Fruit fly (Drosophila melanogaster) S2 (cell line): ENCODE data around the gene poe.

Experiments
- CG8478 ChIP-seq: fragments of >200 bp; optimal IDR thresholded peaks from 2 replicates; lab custom pipeline; 2018
- CTCF ChIP-seq, 2 experiments: fragments of >200 bp; optimal IDR thresholded peaks; 2 replicates each; lab custom pipeline; 2018

poe gene

dm6 chr2L:8071112-8071976 lies at the start of gene poe:
TSS of gene poe (minus strand) at chr2L:8071624.
- TF ChIP-seq CTCF (optimal IDR thresholded peaks at IDR 0.05; lab: Kevin White, UChicago) (no peak), CG8478 (lab: Kevin White, UChicago) (no peak)

DNA sequence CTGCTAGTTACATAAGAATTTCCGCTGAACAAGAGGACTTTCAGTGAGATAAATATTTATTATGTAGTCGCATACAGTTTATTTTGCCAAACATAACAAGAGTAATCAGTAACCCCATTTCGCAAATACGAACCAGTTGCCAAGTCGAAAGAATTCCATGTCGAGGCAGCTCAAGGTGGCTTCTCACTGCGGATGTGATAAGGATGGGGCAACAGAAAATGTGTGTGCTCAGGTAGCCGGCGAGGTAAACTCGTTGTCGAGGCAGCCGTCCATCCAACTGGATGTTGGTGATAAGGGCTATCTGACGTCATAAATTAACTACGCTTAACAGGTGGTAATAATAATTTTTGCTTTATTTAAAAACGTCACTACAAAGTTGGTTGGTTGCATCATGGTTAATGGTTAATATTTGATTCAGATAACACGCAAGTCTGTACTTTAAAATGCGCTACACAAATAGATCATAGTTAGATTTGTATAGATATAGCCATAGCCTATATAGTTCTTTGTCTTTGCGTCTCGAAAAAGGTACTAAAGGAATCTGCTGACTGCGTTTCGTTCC lies 45.3 kb upstream of the poe start:
- TF ChIP-seq CG8478 (lab: Kevin White, UChicago) (no peak), CTCF (optimal IDR thresholded peaks at IDR 0.05; lab: Kevin White, UChicago) (no peak)

DNA sequence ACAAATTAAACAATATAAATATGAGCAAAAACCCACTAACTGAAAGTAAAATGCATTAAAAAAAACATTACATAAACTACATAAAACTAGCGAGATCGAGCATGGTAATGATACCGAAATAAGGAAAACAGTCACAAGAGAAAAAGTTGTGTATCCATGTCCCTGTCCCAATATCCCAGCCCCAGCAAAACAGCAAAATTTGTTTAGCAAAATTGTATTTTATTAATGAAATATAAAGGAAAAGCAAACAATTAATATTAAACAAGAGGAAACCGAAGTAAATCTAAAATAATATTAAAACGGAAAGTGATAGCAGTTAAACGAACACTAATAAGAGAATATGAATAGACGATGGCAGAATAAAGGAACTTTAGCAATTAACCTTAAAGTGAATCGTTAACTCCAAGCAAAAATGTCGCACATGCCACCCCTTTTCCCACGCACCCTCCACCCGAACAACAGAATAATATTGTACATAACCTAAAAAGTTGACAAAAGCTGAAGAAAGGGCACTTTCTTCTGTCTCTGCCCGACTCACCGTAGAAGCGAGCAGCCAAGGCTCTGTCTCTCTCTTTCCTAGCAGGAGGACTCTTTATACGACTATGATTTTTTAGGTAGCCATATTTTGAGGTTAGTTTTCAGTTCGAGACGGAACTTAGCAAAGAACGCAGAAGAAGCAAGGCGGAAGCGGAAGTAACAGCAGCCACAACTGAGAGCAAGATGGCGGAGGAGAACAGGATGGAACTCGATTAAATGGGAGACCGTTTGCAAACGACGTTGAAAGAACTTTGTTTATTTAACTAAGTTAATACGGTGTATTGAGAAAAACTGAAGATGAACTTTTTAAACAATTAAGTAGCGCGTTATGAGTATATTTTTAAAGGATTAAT lies 39.4 kb upstream of the poe start:
- TF ChIP-seq CTCF (optimal IDR thresholded peaks at IDR 0.05; lab: Kevin White, UChicago), result no peak
- TF ChIP-seq CG8478 (lab: Kevin White, UChicago), result no peak

dm6 chr2L:8104706-8105105 lies 33.3 kb upstream of the poe start:
- TF ChIP-seq CG8478 (lab: Kevin White, UChicago), result no peak
- TF ChIP-seq CTCF (optimal IDR thresholded peaks at IDR 0.05; lab: Kevin White, UChicago), result no peak

DNA sequence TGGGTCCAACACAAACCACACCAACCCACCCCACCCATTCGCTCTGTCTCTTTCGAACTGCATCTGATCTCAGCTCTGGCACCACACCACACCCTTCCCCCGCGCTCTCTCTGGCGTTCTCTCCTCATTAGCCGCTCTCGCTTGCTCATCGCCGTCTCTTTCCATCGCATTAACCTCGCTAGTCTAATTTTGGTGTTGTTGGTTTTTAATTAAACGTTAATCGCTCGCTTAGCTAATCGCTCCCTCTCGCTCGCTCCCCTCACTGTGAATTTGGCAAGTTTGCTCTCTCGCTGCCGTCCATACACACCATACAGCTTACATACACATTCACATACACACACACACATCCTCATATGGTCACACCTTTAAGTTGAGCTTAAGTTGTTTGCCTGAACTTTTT lies 32.7 kb upstream of the poe start:
- no peak for TF ChIP-seq CG8478 (lab: Kevin White, UChicago)
- TF ChIP-seq CTCF (optimal IDR thresholded peaks at IDR 0.05; lab: Kevin White, UChicago), result no peak

- TF ChIP-seq CTCF (optimal IDR thresholded peaks at IDR 0.05; lab: Kevin White, UChicago) (no peak), CG8478 (lab: Kevin White, UChicago) (no peak)
These were observed 31.6 kb upstream of the poe start for dm6 chr2L:8103073-8103472.

DNA sequence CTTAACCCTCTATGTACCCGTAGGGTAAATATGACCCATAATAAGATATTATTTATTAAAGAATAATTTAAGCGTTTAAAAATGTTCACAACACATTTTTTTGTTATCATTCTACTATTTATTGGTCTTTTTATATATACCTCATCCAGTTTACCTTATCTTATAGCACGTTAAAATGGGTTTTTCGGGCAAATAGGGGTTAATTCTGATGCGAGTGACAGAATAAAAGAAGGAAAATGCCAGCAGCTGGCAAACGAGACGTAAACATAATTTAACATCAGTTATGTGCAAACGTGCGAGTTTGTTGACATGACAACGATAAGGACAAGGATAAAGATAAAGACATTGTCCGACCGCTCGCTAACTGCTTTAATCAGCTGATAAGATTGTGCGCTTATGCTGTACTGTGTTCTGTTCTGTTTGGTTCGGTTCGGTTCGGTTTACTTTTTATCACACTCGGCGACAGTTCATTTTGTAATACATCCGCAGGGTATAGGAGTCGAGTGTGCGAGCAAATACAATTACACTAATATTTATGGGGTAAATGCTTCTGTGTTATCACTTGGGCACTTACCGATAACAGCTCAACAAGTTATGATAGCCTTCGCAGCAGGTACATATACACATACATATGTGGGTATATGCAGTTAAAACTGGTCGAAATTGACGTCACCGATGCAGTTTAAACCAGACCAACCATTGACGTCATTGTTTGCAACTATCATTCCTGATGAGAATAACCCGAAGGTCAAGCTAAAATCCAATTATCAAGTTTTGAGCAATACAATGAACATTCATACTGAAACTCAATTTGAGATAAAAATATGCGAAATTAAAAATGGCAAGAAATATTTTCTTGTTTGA lies 29.3 kb upstream of the poe start:
- no peak for TF ChIP-seq CTCF (optimal IDR thresholded peaks at IDR 0.05; lab: Kevin White, UChicago)
- no peak for TF ChIP-seq CG8478 (lab: Kevin White, UChicago)

DNA sequence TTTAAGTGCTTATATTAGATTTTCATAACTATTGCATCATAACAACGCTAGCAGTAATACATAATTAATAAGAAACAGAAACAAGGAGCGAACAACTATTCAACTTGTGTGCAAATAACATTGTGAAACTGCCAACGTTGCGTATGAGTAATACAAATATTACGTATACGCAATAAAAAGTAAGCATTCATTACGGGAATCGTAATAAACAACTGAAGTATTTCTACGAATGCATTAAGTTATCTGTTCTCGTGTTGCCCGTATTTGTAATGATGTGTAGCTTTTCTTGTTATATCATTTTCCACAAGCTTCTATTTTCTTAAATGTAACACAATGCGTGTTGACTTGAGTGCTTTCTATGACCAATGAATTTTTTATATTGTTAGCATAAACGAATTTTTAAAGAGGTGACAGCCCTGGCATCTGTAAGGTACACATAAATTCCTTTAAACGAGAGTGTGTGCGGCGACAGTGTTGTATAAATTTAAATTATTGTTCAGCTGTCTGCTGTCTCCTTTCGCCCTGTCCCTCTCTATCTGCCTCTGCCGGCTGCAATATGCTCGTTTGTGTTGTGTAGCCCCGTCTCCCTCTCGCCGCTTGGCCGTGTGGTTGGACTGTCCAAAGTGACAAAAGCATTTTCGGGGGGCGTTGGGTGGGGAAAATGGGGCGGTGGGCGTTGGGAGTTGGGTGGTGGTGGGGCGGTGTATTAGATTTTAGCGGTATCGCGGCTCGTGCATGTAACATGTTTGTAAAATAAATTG lies 28.4 kb upstream of the poe start:
- TF ChIP-seq CG8478 (lab: Kevin White, UChicago), result no peak
- TF ChIP-seq CTCF (optimal IDR thresholded peaks at IDR 0.05; lab: Kevin White, UChicago), result no peak

DNA sequence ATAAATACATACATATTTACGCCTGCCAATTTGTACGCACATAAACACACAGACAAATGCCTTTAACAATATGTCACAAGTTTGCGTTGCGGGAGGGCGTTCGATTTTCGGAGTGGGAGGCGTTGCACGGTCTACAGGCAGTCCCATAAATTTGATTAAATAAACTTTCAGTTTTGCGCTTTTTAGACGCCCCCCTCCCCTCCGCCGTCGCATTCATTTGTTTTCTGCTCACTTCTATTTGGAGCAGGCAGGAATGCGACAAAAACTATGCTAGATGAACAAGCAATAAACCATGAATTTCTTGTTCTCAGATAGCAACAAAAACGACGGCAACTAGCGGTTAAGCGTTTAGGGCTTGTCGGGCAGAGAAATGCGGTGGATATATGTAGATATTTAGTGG lies 27.6 kb upstream of the poe start:
- TF ChIP-seq CTCF (optimal IDR thresholded peaks at IDR 0.05; lab: Kevin White, UChicago) (no peak), CG8478 (lab: Kevin White, UChicago) (no peak)

DNA sequence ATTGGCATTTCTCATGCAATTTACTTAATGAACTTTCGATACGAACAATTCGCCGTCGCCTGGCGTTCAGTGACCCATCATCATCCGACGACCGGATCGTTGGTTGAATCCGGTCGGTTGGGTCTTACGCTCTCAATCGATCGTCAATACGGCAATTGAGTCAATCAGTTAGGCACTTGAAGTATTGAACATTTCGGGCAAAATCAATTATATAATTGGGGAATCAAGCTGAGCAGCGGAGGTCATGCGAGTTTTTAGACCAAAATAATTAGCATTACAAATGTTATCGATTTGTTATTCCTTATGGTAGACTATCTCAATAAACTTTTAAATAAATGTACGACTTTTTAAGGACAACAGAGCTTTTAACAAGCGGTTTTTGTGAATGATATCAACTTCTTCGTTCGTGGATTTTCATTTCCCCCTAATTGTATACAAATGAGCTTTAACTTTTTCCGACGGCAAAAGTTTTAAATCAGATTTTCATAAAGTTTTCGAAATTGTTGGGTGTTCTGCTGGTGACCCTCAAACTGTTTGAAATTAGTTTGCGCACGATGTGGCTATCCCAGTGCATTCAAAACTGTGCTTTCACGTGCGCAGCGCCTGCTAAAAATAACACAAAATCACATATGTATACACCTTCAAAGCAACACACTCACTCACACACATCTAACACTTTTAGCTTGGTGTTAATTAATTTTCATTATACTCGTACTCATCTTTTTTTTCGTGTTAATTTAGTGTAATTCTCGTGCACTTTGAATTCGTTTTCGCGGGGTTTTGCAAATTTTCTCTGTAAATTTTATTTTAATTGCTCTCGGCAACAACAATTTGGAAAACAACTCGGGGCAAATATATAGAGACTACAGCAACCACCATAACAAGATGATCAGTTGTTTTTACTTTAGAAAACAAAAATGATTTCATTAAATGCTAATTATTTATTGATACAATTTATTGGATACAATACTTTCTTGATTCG lies 26.8 kb upstream of the poe start:
- no peak for TF ChIP-seq CG8478 (lab: Kevin White, UChicago)
- TF ChIP-seq CTCF (optimal IDR thresholded peaks at IDR 0.05; lab: Kevin White, UChicago), result peak in 1 of 2 experiments; percentile 3

- TF ChIP-seq CTCF (optimal IDR thresholded peaks at IDR 0.05; lab: Kevin White, UChicago), result no peak
These were observed 26.0 kb upstream of the poe start for dm6 chr2L:8097461-8097860.

DNA sequence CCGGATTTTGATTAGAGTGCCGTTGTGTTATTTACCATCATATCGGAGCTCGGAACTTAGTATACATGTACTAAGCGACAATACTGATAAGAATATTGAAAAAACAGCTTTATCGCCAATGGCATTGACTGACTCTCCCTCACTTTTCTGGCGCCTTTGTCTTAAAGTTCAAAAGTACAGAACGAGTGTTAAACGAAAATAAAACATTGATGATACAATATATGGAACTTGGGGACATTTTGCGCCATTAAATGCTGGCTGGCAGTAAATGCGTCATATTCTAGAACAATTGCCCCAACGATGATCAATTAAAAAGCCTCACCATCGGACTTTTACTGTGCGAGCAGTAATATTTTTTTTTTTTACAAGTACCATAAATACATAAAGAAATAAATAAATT lies 23.8 kb upstream of the poe start:
- TF ChIP-seq CTCF (optimal IDR thresholded peaks at IDR 0.05; lab: Kevin White, UChicago), result no peak
- TF ChIP-seq CG8478 (lab: Kevin White, UChicago), result no peak
